Worm (Caenorhabditis elegans) whole organism, mixed stage, embryonic: ENCODE results near the gene C04A2.15.

Experiments
- bed-3 ChIP-seq: fragments of 200-800 bp; sonication (Bioruptor generic); optimal IDR thresholded peaks from 3 replicates; lab custom pipeline; 2018; ENCODE audit warnings: mild to moderate bottlenecking, missing genetic modification characterization, moderate library complexity, missing compliant biosample characterization
- ces-1 ChIP-seq: fragments of 150-350 bp; optimal IDR thresholded peaks from 2 replicates; lab custom pipeline; 2014; ENCODE audit warnings: missing biosample characterization, missing genetic modification reagents, missing genetic modification characterization
- elt-1 ChIP-seq: sonication (generic microtip); optimal IDR thresholded peaks from 2 replicates; lab custom pipeline; 2017; ENCODE audit warnings: missing genetic modification characterization, mild to moderate bottlenecking, missing compliant biosample characterization, antibody characterized with exemption, moderate library complexity, borderline replicate concordance; ENCODE audit not compliant: insufficient read depth
- lin-13 ChIP-seq: fragments of 150-350 bp; optimal IDR thresholded peaks from 2 replicates; lab custom pipeline; 2014; ENCODE audit warnings: missing biosample characterization, missing genetic modification characterization
- lsy-2 ChIP-seq: fragments of 150-350 bp; optimal IDR thresholded peaks from 2 replicates; lab custom pipeline; 2014; ENCODE audit warnings: missing biosample characterization, missing genetic modification characterization
- mep-1 ChIP-seq: fragments of 150-350 bp; optimal IDR thresholded peaks from 2 replicates; lab custom pipeline; 2017; ENCODE audit warnings: missing biosample characterization, missing genetic modification reagents, missing genetic modification characterization, inconsistent platforms
- nhr-237 ChIP-seq: fragments of 150-350 bp; optimal IDR thresholded peaks from 2 replicates; lab custom pipeline; 2014; ENCODE audit warnings: missing biosample characterization, missing genetic modification characterization
- nhr-28 ChIP-seq: fragments of 150-350 bp; optimal IDR thresholded peaks from 2 replicates; lab custom pipeline; 2014; ENCODE audit warnings: missing biosample characterization, missing genetic modification characterization
- pha-4 ChIP-seq: fragments of 150-350 bp; optimal IDR thresholded peaks from 2 replicates; lab custom pipeline; 2018; ENCODE audit warnings: missing biosample characterization, missing genetic modification reagents, missing genetic modification characterization
- snpc-4 ChIP-seq: fragments of 150-350 bp; optimal IDR thresholded peaks from 2 replicates; lab custom pipeline; 2014; ENCODE audit warnings: missing biosample characterization, missing genetic modification characterization
- unc-120 ChIP-seq: sonication (generic microtip); optimal IDR thresholded peaks from 2 replicates; lab custom pipeline; 2017; ENCODE audit warnings: missing genetic modification characterization, missing compliant biosample characterization; ENCODE audit not compliant: poor library complexity, severe bottlenecking

ce11 chrII:6889580-6889922 is 37.5 kb downstream of the C04A2.15 start:
- TF ChIP-seq pha-4 (tag; lab: Kevin White, UChicago) (no peak), lin-13 (tag; lab: Kevin White, UChicago) (no peak), nhr-237 (tag; lab: Kevin White, UChicago) (no peak), bed-3 (GFP tag; lab: Kevin White, UChicago) (no peak), elt-1 (tag; lab: Kevin White, UChicago) (no peak), unc-120 (tag; lab: Kevin White, UChicago) (no peak), nhr-28 (tag; lab: Kevin White, UChicago) (no peak), snpc-4 (tag; lab: Kevin White, UChicago) (no peak), ces-1 (no peak), mep-1 (no peak), lsy-2 (tag; lab: Kevin White, UChicago) (no peak)
